Fruit fly (Drosophila melanogaster) whole organism, embryonic: ENCODE results near the gene Tailor.

Experiments used
- ATbp ChIP-seq: fragments of 200-800 bp; sonication (Bioruptor generic); optimal IDR thresholded peaks from 2 replicates; lab custom pipeline; 2017; ENCODE audit warnings: missing biosample characterization, mild to moderate bottlenecking, missing genetic modification characterization, missing genetic modification reagents
- CG10267 ChIP-seq: fragments of 200-800 bp; sonication (Bioruptor generic); optimal IDR thresholded peaks from 2 replicates; lab custom pipeline; 2018; ENCODE audit warnings: missing biosample characterization, mild to moderate bottlenecking, missing genetic modification characterization, moderate library complexity
- CG10274 ChIP-seq: fragments of 200-800 bp; sonication (Bioruptor generic); optimal IDR thresholded peaks from 3 replicates; lab custom pipeline; 2017; ENCODE audit warnings: missing biosample characterization, mild to moderate bottlenecking, missing genetic modification characterization
- CG10654 ChIP-seq: fragments of 200-800 bp; sonication (Bioruptor generic); optimal IDR thresholded peaks from 2 replicates; lab custom pipeline; 2016; ENCODE audit warnings: missing biosample characterization, missing genetic modification characterization
- CG12236 ChIP-seq: fragments of 200-800 bp; sonication (Bioruptor generic); optimal IDR thresholded peaks from 2 replicates; lab custom pipeline; 2016; ENCODE audit warnings: missing biosample characterization, missing genetic modification characterization
- CG15269 ChIP-seq: fragments of 200-800 bp; sonication (Bioruptor generic); optimal IDR thresholded peaks from 2 replicates; lab custom pipeline; 2018; ENCODE audit warnings: missing biosample characterization, mild to moderate bottlenecking, missing genetic modification characterization, moderate library complexity
- CG15479 ChIP-seq: fragments of 200-800 bp; sonication (Bioruptor generic); optimal IDR thresholded peaks from 3 replicates; lab custom pipeline; 2019; ENCODE audit warnings: missing biosample characterization, mild to moderate bottlenecking, missing genetic modification characterization, moderate library complexity
- CG15601 ChIP-seq: fragments of 200-800 bp; sonication (Bioruptor generic); optimal IDR thresholded peaks from 3 replicates; lab custom pipeline; 2019; ENCODE audit warnings: missing biosample characterization, mild to moderate bottlenecking, missing genetic modification characterization, moderate library complexity
- CG15696 ChIP-seq: fragments of 200-800 bp; sonication (Bioruptor generic); optimal IDR thresholded peaks from 2 replicates; lab custom pipeline; 2019; ENCODE audit warnings: missing biosample characterization, mild to moderate bottlenecking, missing genetic modification characterization, moderate library complexity
- CG17829 ChIP-seq: fragments of 200-800 bp; optimal IDR thresholded peaks from 2 replicates; lab custom pipeline; 2019; ENCODE audit warnings: missing biosample characterization, mild to moderate bottlenecking, missing genetic modification characterization, moderate library complexity
- CG2120 ChIP-seq: fragments of 200-800 bp; sonication (Bioruptor generic); optimal IDR thresholded peaks from 3 replicates; lab custom pipeline; 2016; ENCODE audit warnings: missing biosample characterization, missing genetic modification characterization
- CG2712 ChIP-seq: fragments of 200-800 bp; optimal IDR thresholded peaks from 3 replicates; lab custom pipeline; 2019; ENCODE audit warnings: missing biosample characterization, mild to moderate bottlenecking, missing genetic modification characterization, moderate library complexity
- CG31365 ChIP-seq: fragments of 200-800 bp; sonication (Bioruptor generic); optimal IDR thresholded peaks from 2 replicates; lab custom pipeline; 2018; ENCODE audit warnings: missing biosample characterization, mild to moderate bottlenecking, missing genetic modification characterization
- CG31388 ChIP-seq: fragments of 200-800 bp; sonication (Bioruptor generic); optimal IDR thresholded peaks from 2 replicates; lab custom pipeline; 2016; ENCODE audit warnings: missing biosample characterization, missing genetic modification characterization
- CG32767 ChIP-seq: fragments of 200-800 bp; sonication (Bioruptor generic); IDR thresholded peaks from 2 replicates; pipeline ENCODE4 v1.3.6; 2022; ENCODE audit warnings: missing biosample characterization, missing genetic modification characterization
- CG33557 ChIP-seq: fragments of 200-800 bp; sonication (Bioruptor generic); optimal IDR thresholded peaks from 2 replicates; lab custom pipeline; 2019; ENCODE audit warnings: missing biosample characterization, mild to moderate bottlenecking, missing genetic modification characterization, moderate library complexity
- CG3726 ChIP-seq: fragments of 200-800 bp; sonication (Bioruptor generic); IDR thresholded peaks from 3 replicates; pipeline ENCODE4, ENCODE4 v1.3.6; 2022; ENCODE audit warnings: missing biosample characterization, missing genetic modification characterization
- CG4617 ChIP-seq: fragments of 200-800 bp; sonication (Bioruptor generic); optimal IDR thresholded peaks from 3 replicates; lab custom pipeline; 2016; ENCODE audit warnings: missing biosample characterization, missing genetic modification characterization, borderline replicate concordance
- CG5180 ChIP-seq: fragments of 200-800 bp; sonication (Bioruptor generic); optimal IDR thresholded peaks from 3 replicates; lab custom pipeline; 2017; ENCODE audit warnings: missing biosample characterization, missing genetic modification characterization, mild to moderate bottlenecking, moderate library complexity, missing genetic modification reagents
- CG6813 ChIP-seq: fragments of 200-800 bp; sonication (Bioruptor generic); optimal IDR thresholded peaks from 2 replicates; lab custom pipeline; 2017; ENCODE audit warnings: missing biosample characterization, missing genetic modification characterization, mild to moderate bottlenecking, moderate library complexity, missing genetic modification reagents
- CG6854 ChIP-seq: fragments of 200-800 bp; sonication (Bioruptor generic); optimal IDR thresholded peaks from 3 replicates; lab custom pipeline; 2017; ENCODE audit warnings: missing biosample characterization, mild to moderate bottlenecking, missing genetic modification characterization
- CG7357 ChIP-seq: fragments of 200-800 bp; sonication (Bioruptor generic); IDR thresholded peaks from 3 replicates; pipeline ENCODE4 v1.3.6; 2022; ENCODE audit warnings: missing biosample characterization, missing genetic modification characterization
- CG7556 ChIP-seq: fragments of 200-800 bp; sonication (Bioruptor generic); optimal IDR thresholded peaks from 2 replicates; lab custom pipeline; 2017; ENCODE audit warnings: missing biosample characterization, mild to moderate bottlenecking, missing genetic modification characterization
- CG8281 ChIP-seq: fragments of 200-800 bp; sonication (Bioruptor generic); optimal IDR thresholded peaks from 2 replicates; lab custom pipeline; 2018; ENCODE audit warnings: missing biosample characterization, mild to moderate bottlenecking, missing genetic modification characterization, moderate library complexity
- CG9817 ChIP-seq: fragments of 200-800 bp; sonication (Bioruptor generic); optimal IDR thresholded peaks from 2 replicates; lab custom pipeline; 2018; ENCODE audit warnings: missing biosample characterization, mild to moderate bottlenecking, missing genetic modification characterization, moderate library complexity
- CrebB ChIP-seq: fragments of 200-800 bp; sonication (Bioruptor generic); optimal IDR thresholded peaks from 3 replicates; lab custom pipeline; 2018; ENCODE audit warnings: missing biosample characterization, mild to moderate bottlenecking, missing genetic modification characterization
- Drgx ChIP-seq: fragments of 200-800 bp; sonication (Bioruptor generic); IDR thresholded peaks from 2 replicates; pipeline ENCODE4 v1.3.6; 2022; ENCODE audit warnings: missing biosample characterization, missing genetic modification characterization
- ERR ChIP-seq: fragments of 200-800 bp; sonication (Bioruptor generic); optimal IDR thresholded peaks from 2 replicates; lab custom pipeline; 2016; ENCODE audit warnings: missing biosample characterization, missing genetic modification characterization
- Hey ChIP-seq: fragments of 200-800 bp; sonication (Bioruptor generic); optimal IDR thresholded peaks from 3 replicates; lab custom pipeline; 2018; ENCODE audit warnings: missing biosample characterization, mild to moderate bottlenecking, missing genetic modification characterization
- Rx ChIP-seq: fragments of 200-800 bp; sonication (Bioruptor generic); IDR thresholded peaks from 2 replicates; pipeline ENCODE4 v1.3.6; 2022; ENCODE audit warnings: missing biosample characterization, missing genetic modification characterization
- Tbp ChIP-seq: fragments of >200 bp; optimal IDR thresholded peaks from 2 replicates; lab custom pipeline; 2018; ENCODE audit warnings: missing biosample characterization, missing genetic modification characterization
- Trl ChIP-seq, 3 experiments: fragments of >200 bp in 2 of 3; fragments of 200-800 bp in 1 of 3; sonication (Bioruptor generic) in 1 of 3; optimal IDR thresholded peaks; 2 replicates in 1 of 3; 3 replicates in 2 of 3; lab custom pipeline; 2016 to 2017; ENCODE audit warnings: missing biosample characterization in 1 of 3, missing genetic modification characterization in 1 of 3
- abd-A ChIP-seq: fragments of 200-800 bp; sonication (Bioruptor generic); optimal IDR thresholded peaks from 3 replicates; lab custom pipeline; 2019; ENCODE audit warnings: missing biosample characterization, mild to moderate bottlenecking, missing genetic modification characterization, moderate library complexity
- ac ChIP-seq: fragments of 200-800 bp; sonication (Bioruptor generic); optimal IDR thresholded peaks from 3 replicates; lab custom pipeline; 2017; ENCODE audit warnings: missing biosample characterization, mild to moderate bottlenecking, missing genetic modification characterization
- az2 ChIP-seq: fragments of 200-800 bp; sonication (Bioruptor generic); optimal IDR thresholded peaks from 3 replicates; lab custom pipeline; 2016; ENCODE audit warnings: missing biosample characterization, missing genetic modification characterization
- bab2 ChIP-seq: fragments of 200-800 bp; sonication (Bioruptor generic); optimal IDR thresholded peaks from 2 replicates; lab custom pipeline; 2016; ENCODE audit warnings: missing biosample characterization, missing genetic modification characterization
- bsh ChIP-seq, 2 experiments: fragments of 200-800 bp; sonication (Bioruptor generic); optimal IDR thresholded peaks; 2 replicates each; lab custom pipeline; 2017 to 2018; ENCODE audit warnings: mild to moderate bottlenecking in 2 of 2, missing biosample characterization in 2 of 2, missing genetic modification characterization in 2 of 2, moderate library complexity in 1 of 2
- cad ChIP-seq: fragments of >200 bp; optimal IDR thresholded peaks from 2 replicates; lab custom pipeline; 2017; ENCODE audit warnings: missing biosample characterization, missing genetic modification characterization
- caup ChIP-seq: fragments of 200-800 bp; sonication (Bioruptor generic); optimal IDR thresholded peaks from 3 replicates; lab custom pipeline; 2017; ENCODE audit warnings: missing biosample characterization, mild to moderate bottlenecking, missing genetic modification characterization, moderate library complexity; ENCODE audit not compliant: severe bottlenecking
- crc ChIP-seq: fragments of 200-800 bp; sonication (Bioruptor generic); optimal IDR thresholded peaks from 2 replicates; lab custom pipeline; 2016; ENCODE audit warnings: missing biosample characterization, missing genetic modification characterization
- ftz-f1 ChIP-seq: fragments of 200-800 bp; sonication (Bioruptor generic); optimal IDR thresholded peaks from 2 replicates; lab custom pipeline; 2016; ENCODE audit warnings: missing biosample characterization, missing genetic modification characterization
- org-1 ChIP-seq: fragments of 200-800 bp; sonication (Bioruptor generic); optimal IDR thresholded peaks from 2 replicates; lab custom pipeline; 2017; ENCODE audit warnings: missing biosample characterization, missing genetic modification characterization
- pnt ChIP-seq: fragments of 200-800 bp; sonication (Bioruptor generic); optimal IDR thresholded peaks from 3 replicates; lab custom pipeline; 2016; ENCODE audit warnings: missing biosample characterization, missing genetic modification characterization
- sna ChIP-seq: fragments of 200-800 bp; sonication (Bioruptor generic); IDR thresholded peaks from 2 replicates; pipeline ENCODE4 v1.3.6; 2022; ENCODE audit warnings: missing biosample characterization, missing genetic modification characterization; ENCODE audit not compliant: partially characterized antibody
- sob ChIP-seq: fragments of 200-800 bp; sonication (Bioruptor generic); IDR thresholded peaks from 2 replicates; pipeline ENCODE4 v1.3.6; 2022; ENCODE audit warnings: missing biosample characterization, missing genetic modification characterization
- stc ChIP-seq: fragments of 200-800 bp; sonication (Bioruptor generic); IDR thresholded peaks from 2 replicates; pipeline ENCODE4 v1.3.6; 2022; ENCODE audit warnings: missing biosample characterization, missing genetic modification characterization
- tap ChIP-seq: fragments of 200-800 bp; optimal IDR thresholded peaks from 3 replicates; lab custom pipeline; 2019; ENCODE audit warnings: missing biosample characterization, mild to moderate bottlenecking, missing genetic modification characterization, moderate library complexity
- tgo ChIP-seq: fragments of 200-800 bp; sonication (Bioruptor generic); IDR thresholded peaks from 3 replicates; pipeline ENCODE4 v1.3.6; 2022; ENCODE audit warnings: missing biosample characterization, missing genetic modification characterization
- usp ChIP-seq: fragments of >200 bp; optimal IDR thresholded peaks from 2 replicates; lab custom pipeline; 2017; ENCODE audit warnings: missing biosample characterization, missing genetic modification characterization

Gene Tailor

DNA sequence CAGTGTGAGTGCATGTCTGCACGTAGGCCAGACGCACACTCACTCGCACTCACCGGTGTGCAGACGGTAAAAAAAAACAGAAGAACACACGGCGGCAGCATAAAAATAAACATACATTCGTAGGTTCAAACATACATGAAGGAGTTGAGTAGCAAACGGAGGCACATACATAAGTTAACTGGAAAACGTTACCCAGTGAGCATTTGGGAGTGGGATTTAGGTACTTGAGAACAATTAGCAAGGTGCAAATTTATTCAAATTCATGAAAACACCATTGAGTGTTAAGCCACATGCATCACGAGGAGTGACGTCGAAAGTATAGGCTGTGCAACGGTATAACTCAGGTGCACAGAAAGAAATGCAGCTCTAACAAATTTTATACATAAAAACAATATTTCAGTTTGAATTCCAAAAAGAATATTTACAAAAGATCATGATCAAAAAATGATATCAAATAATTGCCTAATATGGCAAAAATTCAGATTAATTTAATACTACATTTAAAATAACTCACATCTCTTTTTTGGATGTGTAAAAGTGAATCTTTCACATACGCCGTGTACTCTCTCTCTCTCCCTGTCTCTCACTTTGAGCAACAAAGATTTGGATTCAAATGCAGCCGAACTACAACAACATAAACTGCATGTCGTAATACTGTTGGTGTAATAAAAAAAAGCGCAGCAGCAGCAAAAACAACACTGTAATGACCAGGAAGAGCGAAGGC is 22.9 kb upstream of the Tailor start (continued):
- TF ChIP-seq Trl (optimal IDR thresholded peaks at IDR 0.05; lab: Kevin White, UChicago) (peak in 1 of 2 experiments; percentile 69), Trl (GFP tag; optimal IDR thresholded peaks at IDR 0.05; lab: Kevin White, UChicago) (peak; percentile 76), CG31365 (tag; lab: Kevin White, UChicago) (peak; percentile 69), CG33557 (peak; percentile 99), CG32767 (GFP tag; lab: Robert Waterston, UW) (no peak), CG6813 (peak; percentile 92), stc (no peak), CG17829 (tag; lab: Kevin White, UChicago) (peak; percentile 99), Hey (tag; lab: Kevin White, UChicago) (peak; percentile 39), Drgx (no peak), crc (peak; percentile 75), bab2 (GFP tag; lab: Kevin White, UChicago) (peak; percentile 93), CG15479 (peak; percentile 51), CG6854 (peak; percentile 60), CG5180 (GFP tag; lab: Kevin White, UChicago) (peak; percentile 86), abd-A (tag; lab: Kevin White, UChicago) (no peak), ATbp (GFP tag; lab: Kevin White, UChicago) (peak; percentile 96), CG2120 (GFP tag; lab: Kevin White, UChicago) (peak; percentile 48), CG10654 (GFP tag; lab: Kevin White, UChicago) (peak; percentile 94), CG2712 (tag; lab: Kevin White, UChicago) (peak; percentile 99), CG15601 (tag; lab: Kevin White, UChicago) (peak; percentile 98), CG15696 (peak; percentile 99), CG3726 (GFP tag; lab: Robert Waterston, UW) (no peak), ftz-f1 (no peak), CG7556 (peak; percentile 90), Rx (GFP tag; lab: Robert Waterston, UW) (no peak), CG10267 (tag; lab: Kevin White, UChicago) (peak; percentile 95), tap (tag; lab: Kevin White, UChicago) (peak; percentile 98), sob (GFP tag; lab: Robert Waterston, UW) (no peak), CG12236 (peak; percentile 95), ERR (GFP tag; lab: Kevin White, UChicago) (peak; percentile 22), CG10274 (peak; percentile 40), Tbp (GFP tag; lab: Kevin White, UChicago) (no peak), sna (GFP tag; lab: Robert Waterston, UW) (no peak), caup (GFP tag; lab: Kevin White, UChicago) (peak; percentile 63), CG7357 (GFP tag; lab: Robert Waterston, UW) (peak; percentile 86), pnt (GFP tag; lab: Kevin White, UChicago) (peak; percentile 88), CG4617 (GFP tag; lab: Kevin White, UChicago) (peak; percentile 91), CG15269 (tag; lab: Kevin White, UChicago) (peak; percentile 91), CrebB (tag; lab: Kevin White, UChicago) (peak; percentile 90), az2 (GFP tag; lab: Kevin White, UChicago) (peak; percentile 97), ac (GFP tag; lab: Kevin White, UChicago) (peak; percentile 93), cad (no peak), tgo (GFP tag; lab: Robert Waterston, UW) (no peak), CG9817 (peak; percentile 68), CG8281 (tag; lab: Kevin White, UChicago) (peak; percentile 84), bsh (GFP tag; optimal IDR thresholded peaks at IDR 0.05; lab: Kevin White, UChicago) (peak; percentile 90 to 99), usp (GFP tag; lab: Kevin White, UChicago) (no peak), org-1 (GFP tag; lab: Kevin White, UChicago) (peak; percentile 87), CG31388 (GFP tag; lab: Kevin White, UChicago) (peak; percentile 88)
